Fruit fly (Drosophila melanogaster): Measurements from ENCODE around the gene eIF2D.

DNA sequence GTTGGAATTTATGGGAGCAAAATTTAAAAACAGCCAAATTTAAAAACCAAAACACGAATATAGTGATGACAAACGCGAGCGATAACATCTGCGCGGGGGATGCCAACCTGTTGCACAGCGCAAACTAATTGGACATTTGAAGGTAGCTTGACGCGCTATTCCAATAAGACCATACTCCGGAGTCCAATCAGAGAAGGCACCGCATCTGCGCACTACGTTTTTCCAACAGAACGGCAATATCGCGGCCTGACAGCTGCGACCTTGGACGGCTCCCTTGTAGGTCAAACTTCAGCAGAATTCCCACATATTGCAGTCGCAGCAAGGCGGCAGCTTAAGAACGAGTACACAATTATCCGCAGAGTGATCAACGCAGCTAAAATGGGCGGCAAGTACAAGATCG is 3.5 kb downstream of the eIF2D start, which contains the start of the genes CG11882 and Pglym78:
- TF ChIP-seq h (GFP tag; optimal IDR thresholded peaks at IDR 0.05), result no peak
- TF ChIP-seq Mio (GFP tag; optimal IDR thresholded peaks at IDR 0.05), result no peak
- no peak for TF ChIP-seq lola (GFP tag; optimal IDR thresholded peaks at IDR 0.05)
- no peak for TF ChIP-seq br (GFP tag; optimal IDR thresholded peaks at IDR 0.05)
- TF ChIP-seq Dif (GFP tag; optimal IDR thresholded peaks at IDR 0.05; ENCODE audit: partially characterized antibody), result peak; percentile 13
